Worm (Caenorhabditis elegans) whole organism, L1 larva: ENCODE results near the gene srj-5.

Source experiments
- C16A3.4 ChIP-seq: fragments of 150-350 bp; optimal IDR thresholded peaks from 2 replicates; lab custom pipeline; 2014; ENCODE audit warnings: missing biosample characterization, missing genetic modification characterization
- C34B4.2 ChIP-seq: sonication (generic microtip); optimal IDR thresholded peaks from 2 replicates; lab custom pipeline; 2017; ENCODE audit warnings: mild to moderate bottlenecking, missing genetic modification characterization, missing compliant biosample characterization
- aly-2 ChIP-seq: fragments of 150-350 bp; optimal IDR thresholded peaks from 2 replicates; lab custom pipeline; 2014; ENCODE audit warnings: missing biosample characterization, missing genetic modification characterization
- blmp-1 ChIP-seq: fragments of 150-350 bp; optimal IDR thresholded peaks from 2 replicates; lab custom pipeline; 2014; ENCODE audit warnings: missing biosample characterization, missing genetic modification characterization
- ceh-8 ChIP-seq: fragments of 200-800 bp; sonication (Bioruptor generic); optimal IDR thresholded peaks from 2 replicates; lab custom pipeline; 2018; ENCODE audit warnings: mild to moderate bottlenecking, missing genetic modification characterization, moderate library complexity, missing compliant biosample characterization
- efl-1 ChIP-seq, 4 experiments: fragments of 150-350 bp; optimal IDR thresholded peaks in 3 of 4; peaks in 1 of 4; 1 replicate in 1 of 4; 2 replicates in 3 of 4; lab custom pipeline; 2014; ENCODE audit warnings: missing biosample characterization in 2 of 4, missing genetic modification characterization in 2 of 4, missing genetic modification reagents in 2 of 4
- elt-2 ChIP-seq: sonication (generic microtip); optimal IDR thresholded peaks from 2 replicates; lab custom pipeline; 2016; ENCODE audit warnings: missing genetic modification characterization, mild to moderate bottlenecking, inconsistent platforms, missing compliant biosample characterization, missing genetic modification reagents
- fkh-8 ChIP-seq: sonication (generic microtip); optimal IDR thresholded peaks from 2 replicates; lab custom pipeline; 2016; ENCODE audit warnings: mild to moderate bottlenecking, missing genetic modification characterization, missing compliant biosample characterization
- hlh-17 ChIP-seq: fragments of 200-800 bp; sonication (Bioruptor generic); optimal IDR thresholded peaks from 2 replicates; lab custom pipeline; 2018; ENCODE audit warnings: missing genetic modification characterization, mild to moderate bottlenecking, missing compliant biosample characterization, moderate library complexity, borderline replicate concordance
- hpl-2 ChIP-seq: fragments of 150-350 bp; optimal IDR thresholded peaks from 2 replicates; lab custom pipeline; 2014; ENCODE audit warnings: missing biosample characterization, missing genetic modification reagents, missing genetic modification characterization
- isw-1 ChIP-seq: fragments of 200-800 bp; sonication (Bioruptor generic); IDR thresholded peaks from 2 replicates; pipeline ENCODE4 v1.3.6; 2022; ENCODE audit warnings: missing genetic modification characterization, missing compliant biosample characterization
- jun-1 ChIP-seq: fragments of 150-350 bp; optimal IDR thresholded peaks from 2 replicates; lab custom pipeline; 2014; ENCODE audit warnings: missing biosample characterization, missing genetic modification reagents, missing genetic modification characterization
- mef-2 ChIP-seq: fragments of 150-350 bp; optimal IDR thresholded peaks from 2 replicates; lab custom pipeline; 2014; ENCODE audit warnings: missing biosample characterization, missing genetic modification characterization
- nhr-20 ChIP-seq: sonication (generic microtip); optimal IDR thresholded peaks from 2 replicates; lab custom pipeline; 2016; ENCODE audit warnings: mild to moderate bottlenecking, missing genetic modification characterization, missing compliant biosample characterization
- nhr-76 ChIP-seq: sonication (generic microtip); optimal IDR thresholded peaks from 2 replicates; lab custom pipeline; 2017; ENCODE audit warnings: missing biosample characterization, missing genetic modification characterization
- nhr-84 ChIP-seq: sonication (generic microtip); optimal IDR thresholded peaks from 2 replicates; lab custom pipeline; 2017; ENCODE audit warnings: missing biosample characterization, missing genetic modification characterization
- nhr-85 ChIP-seq: sonication (generic microtip); peaks from one replicate; lab custom pipeline; 2016; ENCODE audit warnings: missing genetic modification characterization, inconsistent platforms, missing compliant biosample characterization
- pag-3 ChIP-seq: sonication (generic microtip); optimal IDR thresholded peaks from 2 replicates; lab custom pipeline; 2017; ENCODE audit warnings: missing genetic modification characterization, mild to moderate bottlenecking, missing compliant biosample characterization, antibody characterized with exemption, borderline replicate concordance; ENCODE audit not compliant: insufficient read depth
- snpc-4 ChIP-seq: fragments of 150-350 bp; optimal IDR thresholded peaks from 2 replicates; lab custom pipeline; 2014; ENCODE audit warnings: missing biosample characterization, missing genetic modification characterization
- sox-4 ChIP-seq: sonication (generic microtip); optimal IDR thresholded peaks from 2 replicates; lab custom pipeline; 2016; ENCODE audit warnings: missing genetic modification characterization, missing compliant biosample characterization
- sptf-1 ChIP-seq: fragments of 150-350 bp; optimal IDR thresholded peaks from 2 replicates; lab custom pipeline; 2014; ENCODE audit warnings: missing biosample characterization, missing genetic modification characterization
- tlp-1 ChIP-seq: fragments of 150-350 bp; optimal IDR thresholded peaks from 2 replicates; lab custom pipeline; 2014; ENCODE audit warnings: missing biosample characterization, missing genetic modification characterization
- unc-130 ChIP-seq: fragments of 150-350 bp; optimal IDR thresholded peaks from 2 replicates; lab custom pipeline; 2017; ENCODE audit warnings: missing biosample characterization, missing genetic modification characterization, inconsistent platforms
- unc-62 ChIP-seq: fragments of 150-350 bp; optimal IDR thresholded peaks from 2 replicates; lab custom pipeline; 2014; ENCODE audit warnings: missing biosample characterization, missing genetic modification reagents, missing genetic modification characterization
- vab-15 ChIP-seq: sonication (generic microtip); optimal IDR thresholded peaks from 2 replicates; lab custom pipeline; 2017; ENCODE audit warnings: missing genotype, mild to moderate bottlenecking, missing genetic modification characterization, missing compliant biosample characterization
- xbp-1 ChIP-seq: sonication (generic microtip); optimal IDR thresholded peaks from 2 replicates; lab custom pipeline; 2016; ENCODE audit warnings: missing genetic modification characterization, missing compliant biosample characterization
- zip-4 ChIP-seq: fragments of 200-800 bp; sonication (Bioruptor generic); optimal IDR thresholded peaks from 2 replicates; lab custom pipeline; 2018; ENCODE audit warnings: mild to moderate bottlenecking, missing genetic modification characterization, moderate library complexity, missing compliant biosample characterization
- ztf-4 ChIP-seq: fragments of 150-350 bp; optimal IDR thresholded peaks from 2 replicates; lab custom pipeline; 2014; ENCODE audit warnings: missing biosample characterization, missing genetic modification characterization

The srj-5 gene

DNA sequence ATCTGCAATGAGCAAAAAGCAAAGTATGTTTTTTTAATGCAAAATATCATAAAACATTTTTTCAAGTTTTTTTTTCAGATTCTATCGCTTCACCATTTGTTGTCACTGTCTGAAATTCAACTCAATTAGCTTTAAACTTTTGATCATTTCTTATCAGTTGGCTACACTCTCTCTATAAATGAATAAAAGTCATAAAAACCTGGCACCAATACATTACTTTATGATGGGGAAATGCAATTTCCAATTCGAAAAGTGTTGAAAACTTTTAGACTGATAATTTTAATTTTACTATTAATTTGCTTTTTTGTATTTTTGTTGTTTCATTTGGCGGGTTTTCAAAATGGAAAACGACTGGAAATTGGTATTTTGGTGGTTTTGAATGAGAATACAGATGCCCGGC lies 31.0 kb upstream of the srj-5 start, which contains the start of gene F31F4.1:
F31F4.1 (plus strand) TSS at position 203 of the 400 bp plus-strand sequence.
- TF ChIP-seq efl-1 (optimal IDR thresholded peaks at IDR 0.05; lab: Kevin White, UChicago) (no peak), efl-1 (GFP tag; optimal IDR thresholded peaks at IDR 0.05 in 1 of 2; lab: Kevin White, UChicago) (peak in 1 of 2 experiments; percentile 15), unc-130 (tag; lab: Kevin White, UChicago) (no peak), elt-2 (tag; lab: Kevin White, UChicago) (peak; percentile 33), unc-62 (GFP tag; lab: Kevin White, UChicago) (no peak)

ce11 chrV:682031-682430 lies 29.2 kb upstream of the srj-5 start, which contains the start of gene srx-23:
srx-23 (plus strand) TSS chrV:682331.
- TF ChIP-seq sox-4 (tag; lab: Kevin White, UChicago): peak; percentile 56
- TF ChIP-seq ztf-4 (tag; lab: Kevin White, UChicago): no peak
- peak; percentile 49 for TF ChIP-seq fkh-8 (tag; lab: Kevin White, UChicago)
- TF ChIP-seq, all 84 proteins: peak for 2

ce11 chrV:679663-680062 lies 26.8 kb upstream of the srj-5 start, which contains the start of gene srx-22:
srx-22 (plus strand) TSS chrV:679963.
- TF ChIP-seq efl-1 (optimal IDR thresholded peaks at IDR 0.05; lab: Kevin White, UChicago) (no peak), efl-1 (GFP tag; optimal IDR thresholded peaks at IDR 0.05 in 1 of 2; lab: Kevin White, UChicago) (peak in 1 of 2 experiments; percentile 65), mef-2 (tag; lab: Kevin White, UChicago) (no peak), isw-1 (GFP tag; lab: Robert Waterston, UW) (no peak), C16A3.4 (tag; lab: Kevin White, UChicago) (no peak), C34B4.2 (tag; lab: Kevin White, UChicago) (no peak), nhr-76 (tag; lab: Kevin White, UChicago) (no peak), sptf-1 (tag; lab: Kevin White, UChicago) (no peak)

ce11 chrV:676550-677084 lies 23.8 kb upstream of the srj-5 start, which contains the start of the genes fbxa-72 and srx-21:
fbxa-72 (minus strand) TSS chrV:676753.
srx-21 (plus strand) TSS chrV:677034.
- peak; percentile 23 for TF ChIP-seq nhr-85 (tag; lab: Kevin White, UChicago)
- no peak for TF ChIP-seq nhr-76 (tag; lab: Kevin White, UChicago)
- peak; percentile 50 for TF ChIP-seq blmp-1 (tag; lab: Kevin White, UChicago)

DNA sequence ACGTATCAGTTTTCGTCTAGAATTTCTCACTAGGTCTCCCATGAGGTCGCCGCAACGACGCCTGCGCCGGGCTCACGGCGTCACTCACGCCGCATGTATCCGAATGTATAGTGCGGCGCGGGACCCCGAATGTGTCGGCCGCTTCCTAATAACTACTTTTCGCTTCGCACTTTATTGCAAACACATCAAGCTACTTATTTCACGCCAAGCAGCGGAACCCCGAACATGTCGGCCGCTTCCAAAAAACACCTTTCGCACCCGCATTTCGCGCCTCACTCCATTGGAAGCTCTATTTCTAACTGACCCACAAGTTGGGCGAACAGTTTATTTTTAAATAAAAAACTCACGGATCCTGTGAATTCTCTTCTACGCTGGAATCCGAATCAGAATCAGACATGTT lies 23.2 kb upstream of the srj-5 start:
- TF ChIP-seq pag-3 (tag; lab: Kevin White, UChicago): no peak
- peak; percentile 27 for TF ChIP-seq snpc-4 (tag; lab: Kevin White, UChicago)
- TF ChIP-seq aly-2 (tag; lab: Kevin White, UChicago): no peak
- no peak for TF ChIP-seq nhr-20 (tag; lab: Kevin White, UChicago)
- TF ChIP-seq jun-1 (tag; lab: Kevin White, UChicago): no peak
- no peak for TF ChIP-seq xbp-1 (tag; lab: Kevin White, UChicago)
- no peak for TF ChIP-seq zip-4 (GFP tag; lab: Kevin White, UChicago)

DNA sequence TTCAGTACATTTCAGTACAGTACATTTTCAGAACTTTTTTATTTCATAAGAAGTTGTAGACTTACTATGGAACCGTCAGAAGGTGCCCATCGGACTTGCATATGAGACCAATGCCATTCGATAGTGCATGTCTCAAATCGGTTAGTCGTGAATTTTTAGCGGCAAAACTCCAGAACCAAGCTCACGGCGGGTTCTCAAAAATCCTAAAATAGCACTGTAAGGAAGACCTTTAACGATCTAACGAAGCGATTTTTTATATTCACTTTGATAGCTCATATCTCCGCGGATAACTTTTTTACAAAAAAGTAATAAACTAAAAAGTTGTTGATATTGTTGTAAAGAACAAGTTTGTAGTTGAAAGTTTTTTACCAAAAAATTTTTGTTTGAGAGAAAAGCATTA lies 21.4 kb upstream of the srj-5 start, which contains the start of gene sru-25:
sru-25 (minus strand) TSS at position 101 of the 400 bp plus-strand sequence.
- no peak for TF ChIP-seq ceh-8 (GFP tag; lab: Kevin White, UChicago)
- no peak for TF ChIP-seq nhr-84
- TF ChIP-seq unc-62 (GFP tag; lab: Kevin White, UChicago): no peak
- TF ChIP-seq tlp-1: no peak
- TF ChIP-seq hlh-17 (GFP tag; lab: Kevin White, UChicago): no peak
- no peak for TF ChIP-seq vab-15 (tag; lab: Kevin White, UChicago)

DNA sequence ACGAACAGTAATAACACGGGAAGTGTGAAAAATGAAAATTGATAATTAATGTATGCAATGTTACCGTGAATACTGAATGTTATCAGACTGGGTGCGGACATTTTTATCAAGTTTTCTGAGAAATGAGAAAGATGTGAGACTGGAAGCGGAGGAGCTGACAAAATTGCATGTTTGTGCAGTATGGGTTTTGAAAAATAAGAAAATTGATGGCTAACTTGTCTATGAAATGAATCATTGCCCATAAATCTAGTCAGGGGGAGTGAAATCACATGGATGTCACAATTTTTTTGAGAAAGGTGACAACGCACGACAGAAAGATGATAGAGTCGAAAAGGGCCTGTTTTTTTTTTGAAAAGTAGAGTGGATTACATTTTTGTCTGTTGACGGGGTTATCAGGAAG lies 18.5 kb upstream of the srj-5 start, which contains the start of gene sru-24:
sru-24 (minus strand) TSS at position 101 of the 400 bp plus-strand sequence.
- TF ChIP-seq hpl-2 (GFP tag; lab: Kevin White, UChicago): no peak
- TF ChIP-seq nhr-85 (tag; lab: Kevin White, UChicago): peak; percentile 6
